Worm (Caenorhabditis elegans) whole organism, L4 larva: ENCODE measurements around the gene Y60A3A.19.

ENCODE experiments used
- aha-1 ChIP-seq: fragments of 150-350 bp; peaks from one replicate; lab custom pipeline; 2014; ENCODE audit warnings: missing biosample characterization, missing genetic modification characterization
- ctbp-1 ChIP-seq: fragments of 200-800 bp; sonication (Bioruptor generic); IDR thresholded peaks from 2 replicates; pipeline ENCODE4 v1.3.6; 2022; ENCODE audit warnings: missing genetic modification reagents, missing genetic modification characterization, missing compliant biosample characterization
- hmg-1.1 ChIP-seq: fragments of 200-800 bp; sonication (Bioruptor generic); IDR thresholded peaks from 2 replicates; pipeline ENCODE4 v1.3.6; 2022; ENCODE audit warnings: missing genetic modification reagents, missing genetic modification characterization, missing compliant biosample characterization
- lin-13 ChIP-seq: fragments of 150-350 bp; optimal IDR thresholded peaks from 2 replicates; lab custom pipeline; 2014; ENCODE audit warnings: missing biosample characterization, missing genetic modification reagents, missing genetic modification characterization
- nhr-28 ChIP-seq: fragments of 150-350 bp; optimal IDR thresholded peaks from 2 replicates; lab custom pipeline; 2014; ENCODE audit warnings: missing biosample characterization, missing genetic modification characterization
- pqm-1 ChIP-seq: sonication (generic microtip); optimal IDR thresholded peaks from 2 replicates; lab custom pipeline; 2017; ENCODE audit warnings: missing biosample characterization, missing genetic modification characterization
- zip-2 ChIP-seq: fragments of 150-350 bp; optimal IDR thresholded peaks from 2 replicates; lab custom pipeline; 2014; ENCODE audit warnings: missing biosample characterization, missing genetic modification characterization

DNA sequence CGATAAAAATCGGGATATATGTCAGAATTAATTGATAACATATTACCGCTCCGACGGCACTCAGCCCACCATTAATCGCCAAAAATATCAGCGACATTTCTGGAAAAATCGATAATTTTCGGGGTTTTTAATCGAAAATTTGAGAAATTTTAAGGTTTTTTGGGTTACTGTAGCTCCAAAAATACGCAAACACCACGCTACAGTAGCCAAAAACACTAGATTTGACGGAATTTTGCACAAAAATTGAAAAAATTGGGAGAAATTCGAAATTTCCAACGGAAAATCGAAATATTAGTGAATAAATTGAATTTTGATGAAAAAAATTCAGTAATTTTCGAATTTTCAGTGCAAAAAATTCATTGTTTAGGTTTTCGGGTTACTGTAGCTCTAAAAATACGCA is 17.9 kb downstream of the Y60A3A.19 start, which contains the start of gene algn-7:
- no peak for TF ChIP-seq zip-2 (tag; lab: Kevin White, UChicago)
- TF ChIP-seq pqm-1 (tag; lab: Kevin White, UChicago) = no peak
- no peak for TF ChIP-seq lin-13 (GFP tag; lab: Kevin White, UChicago)
- TF ChIP-seq nhr-28 (tag; lab: Kevin White, UChicago) = no peak
- TF ChIP-seq aha-1 (tag; lab: Kevin White, UChicago) = no peak
- TF ChIP-seq ctbp-1 (GFP tag; lab: Robert Waterston, UW) = no peak
- TF ChIP-seq hmg-1.1 (GFP tag; lab: Robert Waterston, UW) = no peak
